Fruit fly (Drosophila melanogaster): ENCODE results near the gene CG10654.

- peak; percentile 48 for TF ChIP-seq OdsH (GFP tag; optimal IDR thresholded peaks at IDR 0.05)
- TF ChIP-seq Vsx2 (GFP tag; optimal IDR thresholded peaks at IDR 0.05; ENCODE audit: partially characterized antibody): no peak
- TF ChIP-seq pan (optimal IDR thresholded peaks at IDR 0.05): no peak
- TF ChIP-seq Hnf4 (GFP tag; optimal IDR thresholded peaks at IDR 0.05): peak; percentile 14
- peak; percentile 55 for TF ChIP-seq psq (GFP tag; optimal IDR thresholded peaks at IDR 0.05)
- no peak for TF ChIP-seq usp (GFP tag; optimal IDR thresholded peaks at IDR 0.05)
- no peak for TF ChIP-seq Hr83 (GFP tag; optimal IDR thresholded peaks at IDR 0.05; ENCODE audit: poor library complexity, severe bottlenecking)
- TF ChIP-seq dsf (GFP tag; optimal IDR thresholded peaks at IDR 0.05; ENCODE audit: borderline replicate concordance): no peak
Measured at dm6 chr3L:12456916-12457662, 50.6 kb downstream of the CG10654 start.

All from whole organism, wandering third instar larva.